Worm (Caenorhabditis elegans) whole organism, L4 larva: ENCODE results near the gene dao-4.

Experiments
- D1046.2 ChIP-seq: fragments of 200-800 bp; sonication (Bioruptor generic); IDR thresholded peaks from 2 replicates; pipeline ENCODE4 v1.3.6; 2022; ENCODE audit warnings: missing genetic modification characterization, missing compliant biosample characterization
- F26F4.8 ChIP-seq: fragments of 200-800 bp; sonication (Bioruptor generic); conservative IDR thresholded peaks from 2 replicates; pipeline ENCODE4 v1.3.6; 2022; ENCODE audit warnings: missing genetic modification characterization, missing compliant biosample characterization
- R02D3.7 ChIP-seq: fragments of 150-350 bp; sonication (generic microtip); optimal IDR thresholded peaks from 3 replicates; lab custom pipeline; 2014; ENCODE audit warnings: missing biosample characterization, missing genetic modification characterization
- Y48G9A.11 ChIP-seq: fragments of 200-800 bp; sonication (Bioruptor generic); IDR thresholded peaks from 2 replicates; pipeline ENCODE4 v1.3.6; 2022; ENCODE audit warnings: missing genetic modification reagents, missing genetic modification characterization, missing compliant biosample characterization
- Y5F2A.4 ChIP-seq: fragments of 200-800 bp; sonication (Bioruptor generic); optimal IDR thresholded peaks from 2 replicates; lab custom pipeline; 2018; ENCODE audit warnings: mild to moderate bottlenecking, missing genetic modification characterization, missing compliant biosample characterization
- Y75B8A.6 ChIP-seq: fragments of 200-800 bp; sonication (Bioruptor generic); IDR thresholded peaks from 2 replicates; pipeline ENCODE4 v1.3.6; 2022; ENCODE audit warnings: missing genetic modification reagents, missing genetic modification characterization, missing compliant biosample characterization
- ZK337.2 ChIP-seq: fragments of 200-800 bp; sonication (Bioruptor generic); IDR thresholded peaks from 2 replicates; pipeline ENCODE4 v1.3.6; 2022; ENCODE audit warnings: missing genetic modification reagents, missing genetic modification characterization, missing compliant biosample characterization
- aha-1 ChIP-seq: fragments of 150-350 bp; peaks from one replicate; lab custom pipeline; 2014; ENCODE audit warnings: missing biosample characterization, missing genetic modification characterization
- ama-1 ChIP-seq: fragments of 150-350 bp; optimal IDR thresholded peaks from 2 replicates; lab custom pipeline; 2014; ENCODE audit warnings: inconsistent platforms, mixed read lengths
- attf-4 ChIP-seq: sonication (generic microtip); optimal IDR thresholded peaks from 3 replicates; lab custom pipeline; 2017; ENCODE audit warnings: missing biosample characterization, missing genetic modification characterization
- ceh-28 ChIP-seq: fragments of 150-350 bp; optimal IDR thresholded peaks from 2 replicates; lab custom pipeline; 2014; ENCODE audit warnings: missing biosample characterization, missing genetic modification reagents, missing genetic modification characterization
- ceh-32 ChIP-seq: sonication (generic microtip); optimal IDR thresholded peaks from 2 replicates; lab custom pipeline; 2016; ENCODE audit warnings: mild to moderate bottlenecking, missing genetic modification characterization, missing compliant biosample characterization; ENCODE audit not compliant: poor library complexity
- ceh-44 ChIP-seq: fragments of 200-800 bp; sonication (Bioruptor generic); IDR thresholded peaks from 2 replicates; pipeline ENCODE4 v1.3.6; 2022; ENCODE audit warnings: missing genetic modification reagents, missing genetic modification characterization, missing compliant biosample characterization
- ceh-62 ChIP-seq: sonication (generic microtip); optimal IDR thresholded peaks from 2 replicates; lab custom pipeline; 2017; ENCODE audit warnings: missing biosample characterization, missing genetic modification characterization
- ctbp-1 ChIP-seq: fragments of 200-800 bp; sonication (Bioruptor generic); IDR thresholded peaks from 2 replicates; pipeline ENCODE4 v1.3.6; 2022; ENCODE audit warnings: missing genetic modification reagents, missing genetic modification characterization, missing compliant biosample characterization
- daf-8 ChIP-seq: fragments of 200-800 bp; sonication (Bioruptor generic); IDR thresholded peaks from 2 replicates; pipeline ENCODE4 v1.3.6; 2022; ENCODE audit warnings: missing genetic modification characterization, missing compliant biosample characterization
- dmd-6 ChIP-seq: fragments of 200-800 bp; sonication (Bioruptor generic); IDR thresholded peaks from 2 replicates; pipeline ENCODE4 v1.3.6; 2022; ENCODE audit warnings: missing genetic modification reagents, missing genetic modification characterization, missing compliant biosample characterization
- fkh-10 ChIP-seq: fragments of 150-350 bp; optimal IDR thresholded peaks from 2 replicates; lab custom pipeline; 2014; ENCODE audit warnings: missing biosample characterization, missing genetic modification reagents, missing genetic modification characterization
- fos-1 ChIP-seq: fragments of 150-350 bp; optimal IDR thresholded peaks from 2 replicates; lab custom pipeline; 2014; ENCODE audit warnings: missing biosample characterization, missing genetic modification characterization
- gei-8 ChIP-seq: fragments of 200-800 bp; sonication (Bioruptor generic); optimal IDR thresholded peaks from 2 replicates; lab custom pipeline; 2018; ENCODE audit warnings: mild to moderate bottlenecking, missing genetic modification characterization, missing compliant biosample characterization
- hif-1 ChIP-seq, 2 experiments: sonication (generic microtip); optimal IDR thresholded peaks; 2 replicates each; lab custom pipeline; 2016 to 2017; ENCODE audit warnings: missing compliant biosample characterization in 2 of 2, missing genetic modification characterization in 2 of 2, missing genetic modification reagents in 2 of 2, missing genotype in 2 of 2, mild to moderate bottlenecking in 1 of 2
- hlh-30 ChIP-seq: sonication (generic microtip); optimal IDR thresholded peaks from 2 replicates; lab custom pipeline; 2017; ENCODE audit warnings: antibody characterized with exemption, mild to moderate bottlenecking, missing genetic modification characterization, missing compliant biosample characterization; ENCODE audit not compliant: insufficient read depth
- hmg-1.1 ChIP-seq: fragments of 200-800 bp; sonication (Bioruptor generic); IDR thresholded peaks from 2 replicates; pipeline ENCODE4 v1.3.6; 2022; ENCODE audit warnings: missing genetic modification reagents, missing genetic modification characterization, missing compliant biosample characterization
- lin-1 ChIP-seq: fragments of 200-800 bp; sonication (Bioruptor generic); IDR thresholded peaks from 2 replicates; pipeline ENCODE4 v1.3.6; 2022; ENCODE audit warnings: missing genetic modification reagents, missing genetic modification characterization, missing compliant biosample characterization
- lin-39 ChIP-seq: fragments of 150-350 bp; optimal IDR thresholded peaks from 2 replicates; lab custom pipeline; 2014; ENCODE audit warnings: missing biosample characterization, missing genetic modification reagents, missing genetic modification characterization
- madf-5 ChIP-seq, 2 experiments: fragments of 200-800 bp; sonication (Bioruptor generic); IDR thresholded peaks; 2 replicates each; pipeline ENCODE4 v1.3.6; 2022; ENCODE audit warnings: missing compliant biosample characterization in 2 of 2, missing genetic modification characterization in 2 of 2
- mdl-1 ChIP-seq, 2 experiments: fragments of 150-350 bp in 1 of 2; sonication (generic microtip) in 1 of 2; optimal IDR thresholded peaks; 2 replicates each; lab custom pipeline; 2014 to 2017; ENCODE audit warnings: missing biosample characterization in 2 of 2, missing genetic modification characterization in 2 of 2
- mdt-29 ChIP-seq: fragments of 200-800 bp; sonication (Bioruptor generic); IDR thresholded peaks from 2 replicates; pipeline ENCODE4 v1.3.6; 2022; ENCODE audit warnings: missing genetic modification reagents, missing genetic modification characterization, missing compliant biosample characterization
- mep-1 ChIP-seq: fragments of 150-350 bp; sonication (generic microtip); optimal IDR thresholded peaks from 3 replicates; lab custom pipeline; 2014; ENCODE audit warnings: missing biosample characterization, missing genetic modification characterization
- nhr-10 ChIP-seq: fragments of 150-350 bp; optimal IDR thresholded peaks from 2 replicates; lab custom pipeline; 2014; ENCODE audit warnings: missing biosample characterization, missing genetic modification characterization
- nhr-102 ChIP-seq: sonication (generic microtip); optimal IDR thresholded peaks from 2 replicates; lab custom pipeline; 2016; ENCODE audit warnings: mild to moderate bottlenecking, missing genetic modification characterization, moderate library complexity, missing compliant biosample characterization
- nhr-11 ChIP-seq: fragments of 150-350 bp; optimal IDR thresholded peaks from 2 replicates; lab custom pipeline; 2014; ENCODE audit warnings: missing biosample characterization, missing genetic modification characterization
- nhr-41 ChIP-seq: fragments of 200-800 bp; sonication (Bioruptor generic); IDR thresholded peaks from 2 replicates; pipeline ENCODE4 v1.3.6; 2022; ENCODE audit warnings: missing genetic modification reagents, missing genetic modification characterization, missing compliant biosample characterization
- nhr-42 ChIP-seq: fragments of 200-800 bp; sonication (Bioruptor generic); IDR thresholded peaks from 2 replicates; pipeline ENCODE4 v1.3.6; 2022; ENCODE audit warnings: missing genetic modification characterization, missing compliant biosample characterization
- nhr-48 ChIP-seq: sonication (generic microtip); optimal IDR thresholded peaks from 2 replicates; lab custom pipeline; 2016; ENCODE audit warnings: mild to moderate bottlenecking, missing genetic modification characterization, missing compliant biosample characterization
- nhr-77 ChIP-seq: fragments of 150-350 bp; optimal IDR thresholded peaks from 2 replicates; lab custom pipeline; 2014; ENCODE audit warnings: missing biosample characterization, missing genetic modification characterization
- pha-4 ChIP-seq, 2 experiments: fragments of 150-350 bp in 1 of 2; fragments of 200-800 bp in 1 of 2; sonication (Bioruptor generic) in 1 of 2; IDR thresholded peaks in 1 of 2; optimal IDR thresholded peaks in 1 of 2; 2 replicates each; pipeline versions ENCODE4 v1.3.6 to Lab custom; 2014 to 2022; ENCODE audit warnings: missing genetic modification characterization in 2 of 2, missing genetic modification reagents in 2 of 2, missing biosample characterization in 1 of 2, missing compliant biosample characterization in 1 of 2
- pqm-1 ChIP-seq: sonication (generic microtip); optimal IDR thresholded peaks from 2 replicates; lab custom pipeline; 2017; ENCODE audit warnings: missing biosample characterization, missing genetic modification characterization
- rbr-2 ChIP-seq: sonication (generic microtip); optimal IDR thresholded peaks from 2 replicates; lab custom pipeline; 2016; ENCODE audit warnings: missing genotype, missing genetic modification characterization, missing compliant biosample characterization
- sdz-12 ChIP-seq: fragments of 200-800 bp; sonication (Bioruptor generic); optimal IDR thresholded peaks from 2 replicates; lab custom pipeline; 2018; ENCODE audit warnings: mild to moderate bottlenecking, missing genetic modification characterization, missing compliant biosample characterization
- set-16 ChIP-seq: fragments of 200-800 bp; sonication (Bioruptor generic); IDR thresholded peaks from 2 replicates; pipeline ENCODE4 v1.3.6; 2022; ENCODE audit warnings: missing genetic modification reagents, missing genetic modification characterization, missing compliant biosample characterization
- skn-1 ChIP-seq: fragments of 150-350 bp; optimal IDR thresholded peaks from 2 replicates; lab custom pipeline; 2014; ENCODE audit warnings: missing biosample characterization, missing genetic modification characterization
- spr-1 ChIP-seq: sonication (generic microtip); optimal IDR thresholded peaks from 2 replicates; lab custom pipeline; 2016; ENCODE audit warnings: mild to moderate bottlenecking, missing genetic modification characterization, missing compliant biosample characterization
- spr-3 ChIP-seq: fragments of 200-800 bp; sonication (Bioruptor generic); optimal IDR thresholded peaks from 2 replicates; lab custom pipeline; 2018; ENCODE audit warnings: mild to moderate bottlenecking, missing genetic modification characterization, missing compliant biosample characterization
- tra-1 ChIP-seq: fragments of 200-800 bp; sonication (Bioruptor generic); IDR thresholded peaks from 2 replicates; pipeline ENCODE4 v1.3.6; 2022; ENCODE audit warnings: missing genetic modification reagents, missing genetic modification characterization, missing compliant biosample characterization
- unc-130 ChIP-seq: sonication (generic microtip); optimal IDR thresholded peaks from 2 replicates; lab custom pipeline; 2016; ENCODE audit warnings: missing genetic modification reagents, missing genetic modification characterization, missing compliant biosample characterization
- unc-39 ChIP-seq: sonication (generic microtip); optimal IDR thresholded peaks from 2 replicates; lab custom pipeline; 2017; ENCODE audit warnings: missing biosample characterization, missing genetic modification characterization

Gene dao-4

ce11 chrX:10044473-10044872 is 30.6 kb upstream of the dao-4 start:
- TF ChIP-seq aha-1 (tag; lab: Kevin White, UChicago) (peak; percentile 94), hmg-1.1 (GFP tag; lab: Robert Waterston, UW) (no peak), tra-1 (no peak)

DNA sequence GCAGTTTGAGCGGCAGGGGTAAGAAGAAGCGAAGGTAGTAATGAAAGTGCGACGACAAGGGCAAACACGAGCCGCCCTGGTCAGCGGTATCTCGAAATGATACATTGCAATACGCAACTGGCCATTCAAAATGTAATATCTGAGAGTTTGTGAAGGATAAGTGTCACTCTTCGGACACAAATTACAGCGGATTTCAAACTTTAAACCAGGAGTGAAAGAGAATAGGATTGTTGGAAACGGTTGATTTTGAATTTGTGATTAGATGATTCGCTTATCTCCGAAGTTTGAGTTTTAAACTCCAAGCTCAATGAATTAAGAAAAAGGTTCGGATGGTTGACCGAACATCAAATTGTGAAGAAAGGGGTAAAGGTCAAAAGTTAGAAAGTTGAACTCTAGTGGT is 27.8 kb upstream of the dao-4 start, which contains the start of gene ZC374.2:
TSS of gene ZC374.2 (minus strand) at position 101 of the 400 bp plus-strand sequence.
- TF ChIP-seq lin-1 (GFP tag; lab: Robert Waterston, UW) (no peak), unc-130 (no peak), skn-1 (tag; lab: Kevin White, UChicago) (no peak), mdt-29 (GFP tag; lab: Robert Waterston, UW) (no peak), gei-8 (no peak)

- TF ChIP-seq unc-39 (no peak), fkh-10 (GFP tag; lab: Kevin White, UChicago) (no peak)
These were observed 25.9 kb upstream of the dao-4 start, which contains the start of gene gnrr-3 for ce11 chrX:10049160-10049559. gnrr-3 (plus strand) TSS chrX:10049460.

ce11 chrX:10051625-10052024 is 23.5 kb upstream of the dao-4 start:
- no peak for TF ChIP-seq F26F4.8
- TF ChIP-seq ceh-62 (tag; lab: Kevin White, UChicago) = no peak
- TF ChIP-seq ctbp-1 (GFP tag; lab: Robert Waterston, UW) = no peak
- TF ChIP-seq attf-4 (tag; lab: Kevin White, UChicago) = no peak
- TF ChIP-seq nhr-42 (GFP tag; lab: Robert Waterston, UW) = no peak
- peak; percentile 90 for TF ChIP-seq dmd-6 (GFP tag; lab: Robert Waterston, UW)
- TF ChIP-seq nhr-11 = no peak
- TF ChIP-seq ama-1 (lab: Kevin White, UChicago) = no peak
- TF ChIP-seq nhr-77 (tag; lab: Kevin White, UChicago) = peak; percentile 57
- TF ChIP-seq fos-1 = no peak
- peak; percentile 33 for TF ChIP-seq spr-1 (tag; lab: Kevin White, UChicago)
- TF ChIP-seq Y75B8A.6 (GFP tag; lab: Robert Waterston, UW) = no peak
- TF ChIP-seq R02D3.7 = no peak
- TF ChIP-seq aha-1 (tag; lab: Kevin White, UChicago) = peak; percentile 100
- no peak for TF ChIP-seq set-16
- peak; percentile 94 to 98 for TF ChIP-seq hif-1 (tag; optimal IDR thresholded peaks at IDR 0.05; lab: Kevin White, UChicago)
- no peak for TF ChIP-seq rbr-2
- no peak for TF ChIP-seq nhr-41 (GFP tag; lab: Robert Waterston, UW)
- TF ChIP-seq ceh-28 (tag; lab: Kevin White, UChicago) = no peak
- no peak for TF ChIP-seq ceh-32
- peak in 1 of 2 experiments; percentile 82 for TF ChIP-seq mdl-1 (tag; optimal IDR thresholded peaks at IDR 0.05; lab: Kevin White, UChicago)
- no peak for TF ChIP-seq daf-8
- peak; percentile 86 for TF ChIP-seq hlh-30
- no peak for TF ChIP-seq spr-3 (GFP tag; lab: Kevin White, UChicago)
- no peak for TF ChIP-seq lin-39 (tag; lab: Kevin White, UChicago)
- TF ChIP-seq madf-5 (GFP tag; IDR thresholded peaks at IDR 0.05; lab: Robert Waterston, UW) = no peak
- TF ChIP-seq mep-1 = peak; percentile 62
- TF ChIP-seq D1046.2 (GFP tag; lab: Robert Waterston, UW) = no peak
- no peak for TF ChIP-seq Y48G9A.11 (GFP tag; lab: Robert Waterston, UW)
- no peak for TF ChIP-seq ZK337.2
- TF ChIP-seq nhr-48 = peak; percentile 87
- TF ChIP-seq nhr-10 (tag; lab: Kevin White, UChicago) = peak; percentile 47
- no peak for TF ChIP-seq pha-4 (GFP tag; IDR thresholded peaks at IDR 0.05; lab: Robert Waterston, UW)
- no peak for TF ChIP-seq pha-4 (tag; optimal IDR thresholded peaks at IDR 0.05; lab: Kevin White, UChicago)
- no peak for TF ChIP-seq Y5F2A.4 (GFP tag; lab: Kevin White, UChicago)
- peak; percentile 73 for TF ChIP-seq nhr-102 (tag; lab: Kevin White, UChicago)
- no peak for TF ChIP-seq ceh-44 (GFP tag; lab: Robert Waterston, UW)
- peak; percentile 28 for TF ChIP-seq pqm-1 (tag; lab: Kevin White, UChicago)
- no peak for TF ChIP-seq sdz-12 (GFP tag; lab: Kevin White, UChicago)
